Fruit fly (Drosophila melanogaster): ENCODE results near the gene olf413.
A peak's percentile ranks its signal among the peaks of the same experiment; 100 is the strongest.

DNA sequence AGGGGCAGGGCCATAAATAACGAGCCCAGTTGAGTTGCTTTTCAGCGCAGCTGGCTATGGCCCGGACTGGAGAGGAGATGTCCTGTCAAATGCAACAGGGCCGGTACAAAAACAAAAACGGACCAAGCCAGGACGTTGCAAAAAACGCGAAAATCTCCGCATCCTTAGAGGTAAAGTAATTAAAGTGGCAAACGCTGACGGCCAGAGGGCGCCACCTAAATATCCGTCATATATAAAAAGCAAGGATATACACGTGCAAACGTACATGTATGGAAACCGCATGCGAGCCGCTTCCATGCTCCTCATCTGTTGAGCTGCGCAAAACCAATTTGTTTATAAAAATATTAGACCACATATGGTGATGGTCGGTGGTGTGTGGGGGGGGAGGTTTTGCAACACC is 78.8 kb downstream of the olf413 start:
- TF ChIP-seq CG8478 (optimal IDR thresholded peaks at IDR 0.05) (no peak), CTCF (optimal IDR thresholded peaks at IDR 0.05) (peak; percentile 70 to 82)

Data from S2 (cell line).